Fruit fly (Drosophila melanogaster) Kc167 (cell line): ENCODE data around the gene CG10738.

Experiments
- Myc ChIP-seq: fragments of >200 bp; optimal IDR thresholded peaks from 2 replicates; lab custom pipeline; 2017; ENCODE audit warnings: missing external identifiers
- Sin3A ChIP-seq: fragments of >200 bp; optimal IDR thresholded peaks from 2 replicates; lab custom pipeline; 2018; ENCODE audit warnings: missing external identifiers
- h ChIP-seq: fragments of >200 bp; optimal IDR thresholded peaks from 3 replicates; lab custom pipeline; 2018; ENCODE audit warnings: missing external identifiers
- insv ChIP-seq: fragments of >200 bp; optimal IDR thresholded peaks from 3 replicates; lab custom pipeline; 2018; ENCODE audit warnings: missing external identifiers
- psq ChIP-seq: fragments of >200 bp; optimal IDR thresholded peaks from 2 replicates; lab custom pipeline; 2017; ENCODE audit warnings: missing external identifiers
- ttk ChIP-seq: sonication (Bioruptor generic); optimal IDR thresholded peaks from 2 replicates; lab custom pipeline; 2017; ENCODE audit warnings: missing external identifiers

DNA sequence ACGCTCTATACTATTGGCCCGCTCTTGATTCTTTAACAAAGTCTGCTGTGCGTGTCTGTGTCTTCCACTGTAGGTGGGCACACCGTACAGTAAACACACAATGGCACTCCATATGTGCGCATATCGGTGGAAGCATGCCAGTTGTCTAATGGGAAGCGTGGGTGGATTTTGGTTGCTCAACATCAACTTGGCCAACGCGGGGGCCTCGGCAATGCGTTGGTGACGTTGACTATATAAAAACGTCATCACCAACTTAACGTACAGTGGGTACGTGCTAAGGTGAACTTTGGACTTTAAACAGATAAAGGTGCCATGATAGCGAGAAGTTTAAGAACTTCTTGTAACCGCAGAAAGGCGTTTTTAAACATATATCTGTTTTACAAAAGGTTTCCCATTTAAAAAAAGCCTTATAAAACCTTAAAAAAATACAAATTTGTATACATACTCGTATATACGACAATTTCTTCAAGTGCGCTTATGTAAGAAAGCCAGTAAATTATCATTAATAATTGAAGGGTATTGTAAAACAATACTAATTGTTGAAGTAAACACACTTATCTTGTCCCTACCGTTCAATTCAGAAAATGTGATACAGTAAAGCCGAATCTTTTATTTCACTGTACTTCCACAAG is 29.2 kb downstream of the CG10738 start:
- TF ChIP-seq insv (lab: Kevin White, UChicago) (no peak), h (no peak), Sin3A (lab: Kevin White, UChicago) (no peak), ttk (lab: Kevin White, UChicago) (no peak), psq (no peak), Myc (lab: Kevin White, UChicago) (no peak)
